Worm (Caenorhabditis elegans): Measurements from ENCODE around the gene his-31.
A peak's percentile ranks its signal among the peaks of the same experiment; 100 is the strongest.

his-31 gene

DNA sequence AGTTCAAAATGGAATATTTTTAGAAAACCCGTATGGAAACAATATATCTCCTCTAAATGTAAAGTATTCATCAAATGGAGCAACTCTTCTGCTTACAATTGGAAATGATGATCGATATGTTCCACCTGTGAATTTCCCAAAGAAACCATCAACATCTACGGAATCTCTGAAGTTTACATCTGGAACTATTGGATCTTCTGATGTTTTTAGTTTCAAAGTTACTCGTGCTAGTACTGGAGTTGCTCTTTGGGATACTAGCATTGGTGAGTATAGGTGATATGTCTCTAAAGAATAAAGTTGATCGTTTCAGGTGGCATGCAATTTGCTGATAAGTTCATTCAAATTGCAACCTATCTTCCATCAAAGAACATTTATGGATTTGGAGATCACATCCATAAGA is 34.1 kb upstream of the his-31 start:
- TF ChIP-seq irx-1 (tag; optimal IDR thresholded peaks at IDR 0.05) (no peak), nhr-84 (tag; optimal IDR thresholded peaks at IDR 0.05) (no peak), ceh-8 (GFP tag; optimal IDR thresholded peaks at IDR 0.05) (no peak), jun-1 (tag; optimal IDR thresholded peaks at IDR 0.05) (no peak), elt-2 (tag; optimal IDR thresholded peaks at IDR 0.05) (no peak), xbp-1 (tag; optimal IDR thresholded peaks at IDR 0.05) (no peak), swsn-7 (tag; optimal IDR thresholded peaks at IDR 0.05) (no peak), unc-130 (tag; optimal IDR thresholded peaks at IDR 0.05) (no peak), lin-13 (GFP tag; optimal IDR thresholded peaks at IDR 0.05) (no peak), efl-1 (optimal IDR thresholded peaks at IDR 0.05) (no peak), efl-1 (GFP tag; optimal IDR thresholded peaks at IDR 0.05 in 1 of 2) (no peak), pag-3 (tag; optimal IDR thresholded peaks at IDR 0.05; ENCODE audit: borderline replicate concordance, insufficient read depth) (no peak), alr-1 (tag; optimal IDR thresholded peaks at IDR 0.05; ENCODE audit: borderline replicate concordance) (no peak), snu-23 (GFP tag; optimal IDR thresholded peaks at IDR 0.05) (no peak), ceh-63 (GFP tag; optimal IDR thresholded peaks at IDR 0.05) (no peak), aly-2 (tag; optimal IDR thresholded peaks at IDR 0.05) (no peak), nhr-12 (tag; optimal IDR thresholded peaks at IDR 0.05) (no peak), mef-2 (tag; optimal IDR thresholded peaks at IDR 0.05) (no peak), dpl-1 (GFP tag; optimal IDR thresholded peaks at IDR 0.05) (no peak), rnt-1 (tag; optimal IDR thresholded peaks at IDR 0.05) (no peak)

DNA sequence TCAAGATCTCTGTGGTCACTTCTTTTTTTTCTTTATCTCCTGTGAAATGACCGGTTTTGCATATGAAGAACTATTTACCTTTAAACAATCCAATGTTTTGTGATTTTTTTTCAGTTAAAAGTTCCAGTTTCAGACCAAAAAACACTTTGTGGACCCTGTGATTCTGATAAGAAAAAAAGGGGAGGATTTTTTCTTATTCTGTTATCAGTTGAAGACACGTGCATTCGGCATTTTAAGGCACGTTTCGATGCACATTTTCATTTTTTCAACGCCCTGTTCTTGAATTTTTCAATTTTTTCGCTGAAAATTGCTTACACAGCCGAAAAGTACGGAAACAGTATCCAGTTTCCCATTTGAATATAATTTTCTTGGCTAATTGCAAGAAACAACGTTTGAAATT is 32.5 kb upstream of the his-31 start, which contains the start of gene aagr-1:
Gene aagr-1 (plus strand): TSS at position 227 of the 400 bp plus-strand sequence.
- no peak for TF ChIP-seq pqm-1 (tag; optimal IDR thresholded peaks at IDR 0.05)
- no peak for TF ChIP-seq F16B12.6 (tag; optimal IDR thresholded peaks at IDR 0.05)
- TF ChIP-seq lin-35 (GFP tag; optimal IDR thresholded peaks at IDR 0.05) = peak in 1 of 2 experiments; percentile 5
- TF ChIP-seq zip-4 (GFP tag; optimal IDR thresholded peaks at IDR 0.05) = no peak
- TF ChIP-seq elt-2 (tag; optimal IDR thresholded peaks at IDR 0.05) = peak; percentile 67
- no peak for TF ChIP-seq C34B4.2 (tag; optimal IDR thresholded peaks at IDR 0.05)

DNA sequence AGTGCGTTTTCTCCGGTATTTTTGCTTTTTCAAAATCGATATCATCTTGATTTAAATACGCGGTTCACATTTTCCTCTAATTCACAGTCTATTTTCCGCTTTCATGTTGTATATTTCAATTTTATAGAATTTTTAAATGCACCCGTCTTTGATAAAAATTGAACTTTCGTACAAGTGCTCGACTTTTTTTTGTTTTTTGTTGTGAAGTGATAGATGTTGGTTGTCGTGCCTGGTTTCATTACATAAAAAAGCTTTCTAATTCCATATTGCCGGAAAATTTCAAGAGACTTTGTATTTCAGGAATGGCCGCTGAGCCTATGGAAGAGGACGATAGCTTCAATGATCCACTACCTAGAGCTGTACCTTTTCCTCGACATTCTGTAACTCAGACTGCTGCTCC is 29.4 kb upstream of the his-31 start, which contains the start of gene D2096.12:
Gene D2096.12 (plus strand): TSS at position 301 of the 400 bp plus-strand sequence.
- TF ChIP-seq ets-5 (GFP tag; IDR thresholded peaks at IDR 0.05) (no peak), nhr-71 (tag; optimal IDR thresholded peaks at IDR 0.05) (no peak), lin-39 (tag; optimal IDR thresholded peaks at IDR 0.05) (no peak)

DNA sequence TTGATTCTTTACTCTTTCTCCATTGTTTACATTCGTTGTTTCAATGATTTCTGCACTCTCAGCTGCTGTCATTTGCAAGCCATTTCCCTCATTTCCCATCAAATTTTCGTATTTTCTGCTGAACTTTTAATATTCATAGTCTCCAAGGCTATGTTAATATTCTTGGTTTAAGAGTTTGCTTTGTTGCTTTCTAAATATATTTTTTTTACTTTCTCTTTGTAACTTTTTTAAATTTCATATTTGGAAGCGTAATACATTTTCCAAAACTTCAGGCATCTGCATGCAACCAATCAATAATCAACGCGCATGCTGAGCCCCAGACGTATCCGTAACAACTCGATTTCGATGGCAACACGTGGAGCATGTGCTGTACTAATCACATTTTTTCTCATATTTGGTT is 27.0 kb upstream of the his-31 start, which contains the start of gene sqv-1:
Gene sqv-1 (plus strand): TSS at position 301 of the 400 bp plus-strand sequence.
- TF ChIP-seq F16B12.6 (tag; optimal IDR thresholded peaks at IDR 0.05) (no peak), efl-1 (optimal IDR thresholded peaks at IDR 0.05) (no peak), efl-1 (GFP tag; optimal IDR thresholded peaks at IDR 0.05 in 1 of 2) (no peak), lin-15B (tag; optimal IDR thresholded peaks at IDR 0.05) (no peak), ztf-4 (tag; optimal IDR thresholded peaks at IDR 0.05) (no peak), snu-23 (GFP tag; optimal IDR thresholded peaks at IDR 0.05) (no peak), isw-1 (GFP tag; IDR thresholded peaks at IDR 0.05) (no peak), unc-130 (tag; optimal IDR thresholded peaks at IDR 0.05) (no peak), xbp-1 (tag; optimal IDR thresholded peaks at IDR 0.05) (no peak), mef-2 (tag; optimal IDR thresholded peaks at IDR 0.05) (no peak), pax-3 (tag; optimal IDR thresholded peaks at IDR 0.05) (no peak), nhr-19 (GFP tag; conservative IDR thresholded peaks at IDR 0.05) (no peak), lin-39 (tag; optimal IDR thresholded peaks at IDR 0.05) (no peak), hlh-4 (tag; optimal IDR thresholded peaks at IDR 0.05) (no peak), ceh-63 (GFP tag; optimal IDR thresholded peaks at IDR 0.05) (no peak), nhr-84 (tag; optimal IDR thresholded peaks at IDR 0.05) (no peak), tbx-2 (tag; optimal IDR thresholded peaks at IDR 0.05) (no peak), sup-37 (GFP tag; optimal IDR thresholded peaks at IDR 0.05) (no peak), C16A3.4 (tag; optimal IDR thresholded peaks at IDR 0.05) (no peak)

All from whole organism, L1 larva.